Worm (Caenorhabditis elegans): ENCODE data around the gene C25F9.13.

DNA sequence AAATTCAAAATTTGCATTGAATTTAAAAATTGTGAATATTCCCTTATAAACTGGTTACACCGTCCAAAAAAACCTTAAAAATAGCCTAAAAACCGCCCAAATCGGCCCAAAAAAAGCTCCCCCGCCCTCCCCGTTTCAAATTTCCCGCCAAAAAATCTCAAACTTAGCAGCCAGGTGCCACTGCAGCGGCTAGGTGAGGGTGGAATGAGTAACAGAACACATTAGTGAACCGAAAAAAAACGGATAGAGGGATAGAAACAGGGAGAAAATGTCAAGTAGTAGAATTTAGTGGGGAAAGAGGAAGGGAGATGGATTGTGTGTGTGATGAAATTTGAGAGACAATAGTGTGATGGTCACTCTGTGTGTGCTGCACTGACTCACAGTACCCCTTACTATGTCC lies 46.8 kb downstream of the C25F9.13 start:
- no peak for TF ChIP-seq nhr-11 (tag; optimal IDR thresholded peaks at IDR 0.05)
- no peak for TF ChIP-seq unc-3 (GFP tag; conservative IDR thresholded peaks at IDR 0.05)
- TF ChIP-seq unc-3 (tag; optimal IDR thresholded peaks at IDR 0.05): no peak
- TF ChIP-seq ceh-34 (tag; optimal IDR thresholded peaks at IDR 0.05): no peak
- TF ChIP-seq nfya-1 (tag; optimal IDR thresholded peaks at IDR 0.05): no peak
- no peak for TF ChIP-seq tbx-2 (tag; optimal IDR thresholded peaks at IDR 0.05)
- TF ChIP-seq ama-1 (optimal IDR thresholded peaks at IDR 0.05): no peak
- TF ChIP-seq rnt-1 (tag; optimal IDR thresholded peaks at IDR 0.05): no peak
- TF ChIP-seq pag-3 (tag; optimal IDR thresholded peaks at IDR 0.05; ENCODE audit: borderline replicate concordance): no peak
